Fruit fly (Drosophila melanogaster): ENCODE measurements around the gene CG15465.

Gene CG15465

DNA sequence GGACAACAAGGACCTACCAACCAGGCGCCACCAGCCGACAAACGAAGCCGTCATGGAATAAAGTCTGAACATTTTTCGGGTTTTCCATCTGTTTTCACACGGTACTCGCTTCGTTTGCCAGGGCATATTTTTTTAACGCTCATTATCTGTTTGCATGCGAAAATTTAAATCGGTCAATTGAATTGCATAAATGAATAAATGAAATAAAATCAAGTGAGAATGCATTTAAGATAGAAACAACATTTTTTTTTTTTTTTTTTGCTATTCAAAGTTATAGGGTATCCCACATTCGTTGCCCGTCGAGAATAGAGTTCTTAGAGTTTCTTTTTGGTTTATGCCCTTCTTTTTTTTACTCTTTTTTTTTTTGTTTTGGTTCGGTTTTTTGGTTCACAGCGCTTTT lies 200.3 kb downstream of the CG15465 start (continued):
- TF ChIP-seq corto (GFP tag; optimal IDR thresholded peaks at IDR 0.05) (no peak), Hr39 (optimal IDR thresholded peaks at IDR 0.05) (no peak), twi (tag; optimal IDR thresholded peaks at IDR 0.05) (no peak), CG3163 (GFP tag; optimal IDR thresholded peaks at IDR 0.05) (peak; percentile 20), CG15696 (tag; optimal IDR thresholded peaks at IDR 0.05) (peak; percentile 78), CG9437 (GFP tag; optimal IDR thresholded peaks at IDR 0.05) (no peak), D (optimal IDR thresholded peaks at IDR 0.05) (no peak), D (GFP tag; optimal IDR thresholded peaks at IDR 0.05) (peak; percentile 27), aop (GFP tag; IDR thresholded peaks at IDR 0.05) (no peak), CG2889 (GFP tag; IDR thresholded peaks at IDR 0.05) (no peak), wdn (GFP tag; IDR thresholded peaks at IDR 0.05) (0 out of 2 replicates have a peak, but pooled peaks have one; percentile 9), dmrt99B (tag; optimal IDR thresholded peaks at IDR 0.05) (peak; percentile 64), Stat92E (GFP tag; optimal IDR thresholded peaks at IDR 0.05) (no peak), CG2129 (GFP tag; IDR thresholded peaks at IDR 0.05; ENCODE audit: partially characterized antibody) (no peak), Tbp (GFP tag; optimal IDR thresholded peaks at IDR 0.05) (no peak), knrl (GFP tag; IDR thresholded peaks at IDR 0.05; ENCODE audit: partially characterized antibody) (no peak), tna (GFP tag; IDR thresholded peaks at IDR 0.05; ENCODE audit: partially characterized antibody) (no peak), h (optimal IDR thresholded peaks at IDR 0.05) (no peak), CG16813 (GFP tag; IDR thresholded peaks at IDR 0.05; ENCODE audit: partially characterized antibody) (no peak), Dref (GFP tag; IDR thresholded peaks at IDR 0.05) (no peak), Atf-2 (GFP tag; optimal IDR thresholded peaks at IDR 0.05) (no peak), nerfin-1 (tag; optimal IDR thresholded peaks at IDR 0.05) (peak; percentile 26), stwl (tag; optimal IDR thresholded peaks at IDR 0.05) (no peak), Hr3 (GFP tag; optimal IDR thresholded peaks at IDR 0.05) (no peak), fd3F (GFP tag; optimal IDR thresholded peaks at IDR 0.05) (peak; percentile 17), bowl (GFP tag; IDR thresholded peaks at IDR 0.05) (no peak), vnd (GFP tag; IDR thresholded peaks at IDR 0.05; ENCODE audit: partially characterized antibody) (no peak), CkIIα-i1 (GFP tag; IDR thresholded peaks at IDR 0.05) (no peak), CHES-1-like (GFP tag; optimal IDR thresholded peaks at IDR 0.05) (peak; percentile 6), CG43689 (GFP tag; IDR thresholded peaks at IDR 0.05) (no peak), sens-2 (GFP tag; IDR thresholded peaks at IDR 0.05) (no peak), cwo (GFP tag; optimal IDR thresholded peaks at IDR 0.05) (peak; percentile 32), Neu2 (GFP tag; optimal IDR thresholded peaks at IDR 0.05; ENCODE audit: borderline replicate concordance) (peak; percentile 42), CG12236 (GFP tag; optimal IDR thresholded peaks at IDR 0.05) (no peak), Dbx (GFP tag; IDR thresholded peaks at IDR 0.05) (peak; percentile 57; the same call in 1 of the 3 replicates), tgo (GFP tag; IDR thresholded peaks at IDR 0.05) (peak; percentile 38; the same call in 2 of the 3 replicates), CG10209 (GFP tag; optimal IDR thresholded peaks at IDR 0.05) (peak; percentile 51), Dek (tag; optimal IDR thresholded peaks at IDR 0.05) (peak; percentile 33), CG17802 (tag; optimal IDR thresholded peaks at IDR 0.05) (no peak), sim (GFP tag; IDR thresholded peaks at IDR 0.05) (no peak), Sry-δ (GFP tag; optimal IDR thresholded peaks at IDR 0.05) (peak; percentile 18), Adf1 (GFP tag; IDR thresholded peaks at IDR 0.05) (no peak), Mad (GFP tag; optimal IDR thresholded peaks at IDR 0.05) (no peak), toy (GFP tag; IDR thresholded peaks at IDR 0.05) (no peak), zfh1 (GFP tag; IDR thresholded peaks at IDR 0.05) (no peak), CG10543 (GFP tag; optimal IDR thresholded peaks at IDR 0.05) (no peak), da (GFP tag; optimal IDR thresholded peaks at IDR 0.05) (no peak), CG8359 (GFP tag; optimal IDR thresholded peaks at IDR 0.05; ENCODE audit: borderline replicate concordance) (no peak), CG13424 (tag; optimal IDR thresholded peaks at IDR 0.05) (peak; percentile 70), CG32767 (GFP tag; IDR thresholded peaks at IDR 0.05) (no peak), HLH4C (GFP tag; IDR thresholded peaks at IDR 0.05; ENCODE audit: partially characterized antibody) (no peak), amos (GFP tag; IDR thresholded peaks at IDR 0.05; ENCODE audit: partially characterized antibody) (no peak)
